Worm (Caenorhabditis elegans) whole organism, L4 larva: Measurements from ENCODE around the gene rbm-39.

Experiments used
- F26F4.8 ChIP-seq: fragments of 200-800 bp; sonication (Bioruptor generic); conservative IDR thresholded peaks from 2 replicates; pipeline ENCODE4 v1.3.6; 2022; ENCODE audit warnings: missing genetic modification characterization, missing compliant biosample characterization
- F37D6.2 ChIP-seq: sonication (generic microtip); optimal IDR thresholded peaks from 2 replicates; lab custom pipeline; 2016; ENCODE audit warnings: mild to moderate bottlenecking, missing genetic modification characterization, missing compliant biosample characterization
- F49E8.2 ChIP-seq: sonication (generic microtip); optimal IDR thresholded peaks from 2 replicates; lab custom pipeline; 2016; ENCODE audit warnings: missing compliant biosample characterization, mild to moderate bottlenecking, missing genetic modification characterization, borderline replicate concordance
- Y75B8A.6 ChIP-seq: fragments of 200-800 bp; sonication (Bioruptor generic); IDR thresholded peaks from 2 replicates; pipeline ENCODE4 v1.3.6; 2022; ENCODE audit warnings: missing genetic modification reagents, missing genetic modification characterization, missing compliant biosample characterization
- aha-1 ChIP-seq: fragments of 150-350 bp; peaks from one replicate; lab custom pipeline; 2014; ENCODE audit warnings: missing biosample characterization, missing genetic modification characterization
- arid-1 ChIP-seq: fragments of 200-800 bp; sonication (Bioruptor generic); conservative IDR thresholded peaks from 2 replicates; pipeline ENCODE4 v1.3.6; 2022; ENCODE audit warnings: missing genetic modification reagents, missing genetic modification characterization, missing compliant biosample characterization
- attf-4 ChIP-seq: sonication (generic microtip); optimal IDR thresholded peaks from 3 replicates; lab custom pipeline; 2017; ENCODE audit warnings: missing biosample characterization, missing genetic modification characterization
- ceh-20 ChIP-seq: fragments of 200-800 bp; sonication (Bioruptor generic); IDR thresholded peaks from 2 replicates; pipeline ENCODE4 v1.3.6; 2022; ENCODE audit warnings: missing genetic modification reagents, missing genetic modification characterization, missing compliant biosample characterization
- ceh-32 ChIP-seq: sonication (generic microtip); optimal IDR thresholded peaks from 2 replicates; lab custom pipeline; 2016; ENCODE audit warnings: mild to moderate bottlenecking, missing genetic modification characterization, missing compliant biosample characterization; ENCODE audit not compliant: poor library complexity
- ceh-44 ChIP-seq: fragments of 200-800 bp; sonication (Bioruptor generic); IDR thresholded peaks from 2 replicates; pipeline ENCODE4 v1.3.6; 2022; ENCODE audit warnings: missing genetic modification reagents, missing genetic modification characterization, missing compliant biosample characterization
- ceh-62 ChIP-seq: sonication (generic microtip); optimal IDR thresholded peaks from 2 replicates; lab custom pipeline; 2017; ENCODE audit warnings: missing biosample characterization, missing genetic modification characterization
- ces-1 ChIP-seq: fragments of 150-350 bp; sonication (generic microtip); optimal IDR thresholded peaks from 4 replicates; lab custom pipeline; 2014; ENCODE audit warnings: missing biosample characterization, missing genetic modification reagents, missing genetic modification characterization
- cey-2 ChIP-seq: sonication (generic microtip); optimal IDR thresholded peaks from 3 replicates; lab custom pipeline; 2017; ENCODE audit warnings: missing genetic modification characterization, mild to moderate bottlenecking, missing compliant biosample characterization, antibody characterized with exemption, borderline replicate concordance; ENCODE audit not compliant: insufficient read depth
- dmd-6 ChIP-seq: fragments of 200-800 bp; sonication (Bioruptor generic); IDR thresholded peaks from 2 replicates; pipeline ENCODE4 v1.3.6; 2022; ENCODE audit warnings: missing genetic modification reagents, missing genetic modification characterization, missing compliant biosample characterization
- dmd-8 ChIP-seq: fragments of 200-800 bp; sonication (Bioruptor generic); IDR thresholded peaks from 2 replicates; pipeline ENCODE4 v1.3.6; 2022; ENCODE audit warnings: missing genetic modification characterization, missing compliant biosample characterization
- dpl-1 ChIP-seq: fragments of 150-350 bp; optimal IDR thresholded peaks from 2 replicates; lab custom pipeline; 2014; ENCODE audit warnings: missing biosample characterization, missing genetic modification reagents, missing genetic modification characterization
- dve-1 ChIP-seq: sonication (generic microtip); optimal IDR thresholded peaks from 2 replicates; lab custom pipeline; 2017; ENCODE audit warnings: antibody characterized with exemption, mild to moderate bottlenecking, missing genetic modification characterization, missing compliant biosample characterization; ENCODE audit not compliant: insufficient read depth
- egl-27 ChIP-seq: sonication (generic microtip); optimal IDR thresholded peaks from 3 replicates; lab custom pipeline; 2017; ENCODE audit warnings: missing biosample characterization, missing genetic modification reagents, missing genetic modification characterization
- gei-8 ChIP-seq: fragments of 200-800 bp; sonication (Bioruptor generic); optimal IDR thresholded peaks from 2 replicates; lab custom pipeline; 2018; ENCODE audit warnings: mild to moderate bottlenecking, missing genetic modification characterization, missing compliant biosample characterization
- hlh-11 ChIP-seq: fragments of 200-800 bp; sonication (Bioruptor generic); optimal IDR thresholded peaks from 2 replicates; lab custom pipeline; 2018; ENCODE audit warnings: mild to moderate bottlenecking, missing genetic modification characterization, missing compliant biosample characterization
- hlh-30 ChIP-seq: sonication (generic microtip); optimal IDR thresholded peaks from 2 replicates; lab custom pipeline; 2017; ENCODE audit warnings: antibody characterized with exemption, mild to moderate bottlenecking, missing genetic modification characterization, missing compliant biosample characterization; ENCODE audit not compliant: insufficient read depth
- hmg-1.1 ChIP-seq: fragments of 200-800 bp; sonication (Bioruptor generic); IDR thresholded peaks from 2 replicates; pipeline ENCODE4 v1.3.6; 2022; ENCODE audit warnings: missing genetic modification reagents, missing genetic modification characterization, missing compliant biosample characterization
- lim-7 ChIP-seq: fragments of 200-800 bp; sonication (Bioruptor generic); IDR thresholded peaks from 2 replicates; pipeline ENCODE4 v1.3.6; 2022; ENCODE audit warnings: missing genetic modification characterization, missing compliant biosample characterization
- lin-15B ChIP-seq: fragments of 150-350 bp; sonication (generic microtip); optimal IDR thresholded peaks from 3 replicates; lab custom pipeline; 2014; ENCODE audit warnings: missing biosample characterization, missing genetic modification characterization
- lin-38 ChIP-seq: fragments of 200-800 bp; sonication (Bioruptor generic); IDR thresholded peaks from 2 replicates; pipeline ENCODE4 v1.3.6; 2022; ENCODE audit warnings: missing genetic modification reagents, missing genetic modification characterization, missing compliant biosample characterization
- lsy-2 ChIP-seq, 2 experiments: fragments of 150-350 bp in 1 of 2; sonication (generic microtip) in 1 of 2; optimal IDR thresholded peaks; 2 replicates each; lab custom pipeline; 2014 to 2017; ENCODE audit warnings: missing biosample characterization in 2 of 2, missing genetic modification characterization in 2 of 2
- mxl-2 ChIP-seq: fragments of 200-800 bp; sonication (Bioruptor generic); conservative IDR thresholded peaks from 2 replicates; pipeline ENCODE4 v1.3.6; 2022; ENCODE audit warnings: missing genetic modification reagents, missing genetic modification characterization, missing compliant biosample characterization
- mxl-3 ChIP-seq: fragments of 200-800 bp; sonication (Bioruptor generic); optimal IDR thresholded peaks from 2 replicates; lab custom pipeline; 2018; ENCODE audit warnings: mild to moderate bottlenecking, missing genetic modification characterization, missing compliant biosample characterization
- nhr-111 ChIP-seq: fragments of 200-800 bp; sonication (Bioruptor generic); optimal IDR thresholded peaks from 2 replicates; lab custom pipeline; 2018; ENCODE audit warnings: mild to moderate bottlenecking, missing genetic modification characterization, missing compliant biosample characterization
- nhr-25 ChIP-seq: sonication (generic microtip); optimal IDR thresholded peaks from 2 replicates; lab custom pipeline; 2017; ENCODE audit warnings: missing genetic modification characterization, mild to moderate bottlenecking, missing compliant biosample characterization, antibody characterized with exemption, moderate library complexity, borderline replicate concordance; ENCODE audit not compliant: insufficient read depth
- nhr-28 ChIP-seq: fragments of 150-350 bp; optimal IDR thresholded peaks from 2 replicates; lab custom pipeline; 2014; ENCODE audit warnings: missing biosample characterization, missing genetic modification characterization
- nhr-41 ChIP-seq: fragments of 200-800 bp; sonication (Bioruptor generic); IDR thresholded peaks from 2 replicates; pipeline ENCODE4 v1.3.6; 2022; ENCODE audit warnings: missing genetic modification reagents, missing genetic modification characterization, missing compliant biosample characterization
- nhr-76 ChIP-seq: fragments of 150-350 bp; optimal IDR thresholded peaks from 2 replicates; lab custom pipeline; 2014; ENCODE audit warnings: missing biosample characterization, missing genetic modification characterization
- pha-4 ChIP-seq, 2 experiments: fragments of 150-350 bp in 1 of 2; fragments of 200-800 bp in 1 of 2; sonication (Bioruptor generic) in 1 of 2; IDR thresholded peaks in 1 of 2; optimal IDR thresholded peaks in 1 of 2; 2 replicates each; pipeline versions ENCODE4 v1.3.6 to Lab custom; 2014 to 2022; ENCODE audit warnings: missing genetic modification characterization in 2 of 2, missing genetic modification reagents in 2 of 2, missing biosample characterization in 1 of 2, missing compliant biosample characterization in 1 of 2
- php-3 ChIP-seq: fragments of 200-800 bp; sonication (Bioruptor generic); IDR thresholded peaks from 2 replicates; pipeline ENCODE4 v1.3.6; 2022; ENCODE audit warnings: missing genetic modification reagents, missing genetic modification characterization, missing compliant biosample characterization
- pqm-1 ChIP-seq: sonication (generic microtip); optimal IDR thresholded peaks from 2 replicates; lab custom pipeline; 2017; ENCODE audit warnings: missing biosample characterization, missing genetic modification characterization
- saeg-2 ChIP-seq: fragments of 200-800 bp; sonication (Bioruptor generic); IDR thresholded peaks from 2 replicates; pipeline ENCODE4 v1.3.6; 2022; ENCODE audit warnings: missing genetic modification reagents, missing genetic modification characterization, missing compliant biosample characterization
- set-16 ChIP-seq: fragments of 200-800 bp; sonication (Bioruptor generic); IDR thresholded peaks from 2 replicates; pipeline ENCODE4 v1.3.6; 2022; ENCODE audit warnings: missing genetic modification reagents, missing genetic modification characterization, missing compliant biosample characterization
- skn-1 ChIP-seq: fragments of 150-350 bp; optimal IDR thresholded peaks from 2 replicates; lab custom pipeline; 2014; ENCODE audit warnings: missing biosample characterization, missing genetic modification characterization
- snpc-1.2 ChIP-seq: fragments of 200-800 bp; sonication (Bioruptor generic); IDR thresholded peaks from 2 replicates; pipeline ENCODE4 v1.3.6; 2022; ENCODE audit warnings: missing genetic modification reagents, missing genetic modification characterization, missing compliant biosample characterization
- snpc-4 ChIP-seq: fragments of 150-350 bp; optimal IDR thresholded peaks from 2 replicates; lab custom pipeline; 2014; ENCODE audit warnings: missing biosample characterization, missing genetic modification characterization
- tra-1 ChIP-seq: fragments of 200-800 bp; sonication (Bioruptor generic); IDR thresholded peaks from 2 replicates; pipeline ENCODE4 v1.3.6; 2022; ENCODE audit warnings: missing genetic modification reagents, missing genetic modification characterization, missing compliant biosample characterization
- unc-130 ChIP-seq: sonication (generic microtip); optimal IDR thresholded peaks from 2 replicates; lab custom pipeline; 2016; ENCODE audit warnings: missing genetic modification reagents, missing genetic modification characterization, missing compliant biosample characterization
- unc-62 ChIP-seq, 3 experiments: fragments of 150-350 bp in 1 of 3; sonication (generic microtip); optimal IDR thresholded peaks in 2 of 3; peaks in 1 of 3; 1 replicate in 1 of 3; 2 replicates in 2 of 3; lab custom pipeline; 2014 to 2017; ENCODE audit warnings: missing biosample characterization in 3 of 3, missing genetic modification characterization in 3 of 3, missing genetic modification reagents in 3 of 3, missing genotype in 1 of 3
- vab-7 ChIP-seq: fragments of 200-800 bp; sonication (Bioruptor generic); IDR thresholded peaks from 2 replicates; pipeline ENCODE4 v1.3.6; 2022; ENCODE audit warnings: missing genetic modification reagents, missing genetic modification characterization, missing compliant biosample characterization
- zag-1 ChIP-seq: fragments of 150-350 bp; optimal IDR thresholded peaks from 2 replicates; lab custom pipeline; 2014; ENCODE audit warnings: missing biosample characterization, missing genetic modification characterization
- zfp-2 ChIP-seq: sonication (generic microtip); optimal IDR thresholded peaks from 2 replicates; lab custom pipeline; 2016; ENCODE audit warnings: mild to moderate bottlenecking, missing genetic modification characterization, missing compliant biosample characterization
- zip-11 ChIP-seq: fragments of 200-800 bp; sonication (Bioruptor generic); IDR thresholded peaks from 2 replicates; pipeline ENCODE4 v1.3.6; 2022; ENCODE audit warnings: missing genetic modification characterization, missing compliant biosample characterization
- ztf-11 ChIP-seq: fragments of 150-350 bp; optimal IDR thresholded peaks from 2 replicates; lab custom pipeline; 2014; ENCODE audit warnings: missing biosample characterization, missing genetic modification characterization
- ztf-7 ChIP-seq: fragments of 150-350 bp; optimal IDR thresholded peaks from 2 replicates; lab custom pipeline; 2014; ENCODE audit warnings: missing biosample characterization, missing genetic modification characterization

The rbm-39 gene

ce11 chrIV:1012447-1012846 is at the start of gene rbm-39:
rbm-39 (plus strand) TSS chrIV:1012624.
- peak; percentile 58 to 91 for TF ChIP-seq lsy-2 (tag; optimal IDR thresholded peaks at IDR 0.05; lab: Kevin White, UChicago)
- no peak for TF ChIP-seq zfp-2 (tag; lab: Kevin White, UChicago)
- TF ChIP-seq Y75B8A.6 (GFP tag; lab: Robert Waterston, UW): no peak
- TF ChIP-seq hmg-1.1 (GFP tag; lab: Robert Waterston, UW): peak; percentile 76
- TF ChIP-seq dmd-8 (GFP tag; lab: Robert Waterston, UW): no peak
- TF ChIP-seq tra-1 (GFP tag; lab: Robert Waterston, UW): 0 out of 2 replicates have a peak, but pooled peaks have one; percentile 41
- no peak for TF ChIP-seq ces-1 (GFP tag; lab: Kevin White, UChicago)
- peak in 1 of 2 experiments; percentile 32 for TF ChIP-seq unc-62 (GFP tag; optimal IDR thresholded peaks at IDR 0.05 in 1 of 2; lab: Kevin White, UChicago)
- TF ChIP-seq unc-62 (tag; optimal IDR thresholded peaks at IDR 0.05; lab: Kevin White, UChicago): no peak
- peak; percentile 90 for TF ChIP-seq hlh-30 (tag; lab: Kevin White, UChicago)
- TF ChIP-seq dpl-1 (GFP tag; lab: Kevin White, UChicago): peak; percentile 81
- TF ChIP-seq snpc-4 (tag; lab: Kevin White, UChicago): no peak
- TF ChIP-seq set-16: no peak
- no peak for TF ChIP-seq pqm-1
- TF ChIP-seq unc-130 (GFP tag; lab: Kevin White, UChicago): peak; percentile 76
- peak; percentile 85 for TF ChIP-seq lin-38 (GFP tag; lab: Robert Waterston, UW)
- TF ChIP-seq zip-11 (GFP tag; lab: Robert Waterston, UW): no peak
- no peak for TF ChIP-seq ceh-62 (tag; lab: Kevin White, UChicago)
- peak; percentile 4 for TF ChIP-seq F49E8.2 (tag; lab: Kevin White, UChicago)
- TF ChIP-seq gei-8 (GFP tag; lab: Kevin White, UChicago): no peak
- TF ChIP-seq lim-7 (GFP tag; lab: Robert Waterston, UW): no peak
- TF ChIP-seq skn-1 (tag; lab: Kevin White, UChicago): no peak
- TF ChIP-seq nhr-111: no peak
- no peak for TF ChIP-seq egl-27 (tag; lab: Kevin White, UChicago)
- no peak for TF ChIP-seq mxl-2 (GFP tag; lab: Robert Waterston, UW)
- no peak for TF ChIP-seq nhr-41 (GFP tag; lab: Robert Waterston, UW)
- TF ChIP-seq ceh-20: 0 out of 2 replicates have a peak, but pooled peaks have one; percentile 20
- no peak for TF ChIP-seq vab-7 (GFP tag; lab: Robert Waterston, UW)
- TF ChIP-seq snpc-1.2 (GFP tag; lab: Robert Waterston, UW): no peak
- TF ChIP-seq ceh-32 (tag; lab: Kevin White, UChicago): no peak
- TF ChIP-seq zag-1 (tag; lab: Kevin White, UChicago): no peak
- no peak for TF ChIP-seq F26F4.8 (GFP tag; lab: Robert Waterston, UW)
- peak; percentile 29 for TF ChIP-seq mxl-3 (GFP tag; lab: Kevin White, UChicago)
- TF ChIP-seq cey-2 (tag; lab: Kevin White, UChicago): no peak
- peak; percentile 58 for TF ChIP-seq ztf-7 (tag; lab: Kevin White, UChicago)
- no peak for TF ChIP-seq lin-15B (tag; lab: Kevin White, UChicago)
- peak; percentile 57 for TF ChIP-seq F37D6.2 (tag; lab: Kevin White, UChicago)
- TF ChIP-seq arid-1 (GFP tag; lab: Robert Waterston, UW): peak; percentile 79
- TF ChIP-seq dmd-6 (GFP tag; lab: Robert Waterston, UW): peak; percentile 42
- TF ChIP-seq nhr-76 (tag; lab: Kevin White, UChicago): no peak
- no peak for TF ChIP-seq ceh-44
- TF ChIP-seq pha-4 (GFP tag; IDR thresholded peaks at IDR 0.05; lab: Robert Waterston, UW): peak; percentile 17; the same call in 1 of the 2 replicates
- no peak for TF ChIP-seq pha-4 (tag; optimal IDR thresholded peaks at IDR 0.05; lab: Kevin White, UChicago)
- no peak for TF ChIP-seq attf-4 (tag; lab: Kevin White, UChicago)
- TF ChIP-seq aha-1 (tag; lab: Kevin White, UChicago): peak; percentile 62
- peak; percentile 36 for TF ChIP-seq nhr-28
- peak; percentile 43 for TF ChIP-seq nhr-25 (tag; lab: Kevin White, UChicago)
- peak; percentile 37 for TF ChIP-seq dve-1 (tag; lab: Kevin White, UChicago)
- peak; percentile 77 for TF ChIP-seq hlh-11 (tag; lab: Kevin White, UChicago)
- TF ChIP-seq php-3 (GFP tag; lab: Robert Waterston, UW): no peak
- no peak for TF ChIP-seq saeg-2 (GFP tag; lab: Robert Waterston, UW)
- no peak for TF ChIP-seq ztf-11 (tag; lab: Kevin White, UChicago)
